Worm (Caenorhabditis elegans) whole organism, L4/young adult: Measurements from ENCODE around the gene saeg-1.

Source experiments
- W03F9.2 ChIP-seq: fragments of 150-350 bp; optimal IDR thresholded peaks from 2 replicates; lab custom pipeline; 2014; ENCODE audit warnings: missing biosample characterization, missing genetic modification characterization
- dao-5 ChIP-seq: sonication (generic microtip); optimal IDR thresholded peaks from 2 replicates; lab custom pipeline; 2016; ENCODE audit warnings: missing genotype, missing genetic modification characterization, moderate library complexity, missing compliant biosample characterization
- him-1 ChIP-seq: sonication (generic microtip); optimal IDR thresholded peaks from 2 replicates; lab custom pipeline; 2016; ENCODE audit warnings: missing genotype, missing genetic modification reagents, missing genetic modification characterization, missing compliant biosample characterization

saeg-1 gene

DNA sequence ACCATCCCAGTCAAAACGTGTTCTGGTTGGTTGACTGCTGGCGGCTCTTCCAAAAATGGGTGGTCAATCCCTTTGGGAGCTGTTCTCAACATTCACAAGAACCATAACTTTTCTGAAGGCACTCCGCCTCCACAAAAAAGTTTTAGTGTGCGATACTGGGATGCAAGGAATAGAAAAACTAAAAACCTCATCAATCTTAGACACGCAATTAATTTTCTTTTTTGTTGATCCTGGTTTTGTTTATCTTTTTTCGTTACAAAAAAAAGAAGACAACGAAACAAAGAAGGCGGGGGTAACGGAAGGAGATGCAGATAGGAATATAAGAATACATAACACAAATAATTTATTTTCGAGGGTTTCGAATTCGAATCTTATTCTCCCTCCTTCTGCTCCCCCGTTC is 27.3 kb downstream of the saeg-1 start:
- no peak for TF ChIP-seq dao-5 (tag; lab: Kevin White, UChicago)
- TF ChIP-seq him-1 (tag; lab: Kevin White, UChicago): no peak
- TF ChIP-seq W03F9.2 (tag; lab: Kevin White, UChicago): no peak

DNA sequence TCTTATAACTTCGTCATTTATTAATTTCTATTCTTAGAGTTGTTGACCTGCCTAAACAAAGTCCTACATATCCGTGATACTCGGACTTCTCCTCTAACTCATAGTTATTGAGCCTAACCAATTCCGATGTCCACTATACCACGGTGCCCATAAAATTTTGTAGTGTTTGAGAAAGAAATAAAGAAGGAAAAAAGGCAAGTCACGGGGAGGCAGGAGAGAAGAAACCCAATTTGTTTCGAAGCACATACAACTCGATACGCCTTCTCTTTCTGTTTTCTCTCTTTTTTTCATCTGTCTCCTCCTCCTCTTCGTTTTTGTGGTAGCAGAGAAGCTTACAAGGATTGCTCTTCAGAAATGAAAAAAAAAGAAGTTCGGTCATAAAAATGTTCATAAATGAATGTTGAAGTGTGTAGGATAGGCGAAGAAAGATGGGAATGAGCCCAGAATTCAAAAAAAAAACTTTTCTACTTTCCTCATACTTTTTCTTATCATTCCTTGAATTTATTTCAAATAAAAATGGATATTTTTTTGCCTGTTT is 30.7 kb downstream of the saeg-1 start:
- TF ChIP-seq W03F9.2 (tag; lab: Kevin White, UChicago): no peak
- no peak for TF ChIP-seq him-1 (tag; lab: Kevin White, UChicago)

DNA sequence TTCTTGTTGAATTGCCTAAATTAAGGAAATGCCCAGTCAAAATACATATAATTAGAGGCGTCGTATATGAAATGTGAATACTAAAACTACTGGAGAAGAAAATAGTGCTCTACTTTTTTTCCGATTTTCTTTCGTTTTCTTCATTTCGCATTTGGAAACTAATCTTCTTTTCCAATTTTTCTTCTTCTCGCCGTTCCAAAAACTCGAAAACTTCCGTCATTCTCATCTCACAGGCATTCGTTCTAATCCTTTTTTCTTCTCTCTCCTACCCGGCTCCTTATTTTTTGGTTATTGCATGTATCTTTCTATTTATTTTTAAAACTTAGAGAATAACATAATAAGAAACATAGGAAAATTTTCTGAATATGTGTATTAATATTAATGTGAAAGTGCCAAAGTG is 32.6 kb downstream of the saeg-1 start:
- TF ChIP-seq him-1 (tag; lab: Kevin White, UChicago) (no peak), dao-5 (tag; lab: Kevin White, UChicago) (no peak), W03F9.2 (tag; lab: Kevin White, UChicago) (no peak)

DNA sequence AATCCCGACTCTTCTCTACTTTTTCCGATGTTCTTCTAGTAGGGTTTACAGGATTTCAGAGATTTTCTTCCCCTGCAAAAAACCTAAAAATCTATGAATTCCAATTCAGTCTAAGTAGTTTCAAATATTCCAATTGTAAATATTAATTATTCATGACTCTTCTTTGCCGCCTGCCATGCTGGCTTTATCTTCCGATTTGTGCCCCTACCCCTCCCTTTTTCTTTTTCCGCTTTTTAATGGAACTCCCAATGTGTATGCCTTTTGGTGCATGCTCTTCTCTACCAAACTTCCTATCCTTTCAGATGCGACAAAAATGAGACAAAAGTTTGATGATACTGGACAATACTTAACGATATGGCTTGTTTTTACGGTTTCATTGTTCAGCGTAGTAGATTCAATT is 40.8 kb downstream of the saeg-1 start, which contains the start of gene nrx-1:
Gene nrx-1, plus strand, starts transcription at position 301 of the 400 bp plus-strand sequence.
- TF ChIP-seq him-1 (tag; lab: Kevin White, UChicago) (no peak), dao-5 (tag; lab: Kevin White, UChicago) (no peak), W03F9.2 (tag; lab: Kevin White, UChicago) (no peak)

DNA sequence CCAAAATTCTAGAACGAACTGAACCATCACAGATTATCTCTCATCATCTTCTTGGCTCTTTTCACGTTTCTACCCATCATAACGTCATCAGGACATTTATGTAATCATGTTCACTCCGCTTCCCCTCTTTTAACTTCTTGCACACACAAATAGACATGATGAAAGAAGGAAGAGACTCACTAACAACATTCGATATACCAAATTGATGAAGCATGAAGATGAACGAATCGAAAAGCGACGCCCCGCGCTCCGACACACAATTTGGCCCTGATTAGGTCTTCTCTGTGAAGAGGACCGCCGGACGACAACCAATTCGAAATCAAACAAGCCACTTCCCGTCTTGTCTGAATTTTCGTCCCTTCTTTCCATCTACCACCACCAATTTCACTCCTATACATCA is 47.0 kb downstream of the saeg-1 start:
- TF ChIP-seq W03F9.2 (tag; lab: Kevin White, UChicago) (no peak), him-1 (tag; lab: Kevin White, UChicago) (no peak), dao-5 (tag; lab: Kevin White, UChicago) (no peak)

DNA sequence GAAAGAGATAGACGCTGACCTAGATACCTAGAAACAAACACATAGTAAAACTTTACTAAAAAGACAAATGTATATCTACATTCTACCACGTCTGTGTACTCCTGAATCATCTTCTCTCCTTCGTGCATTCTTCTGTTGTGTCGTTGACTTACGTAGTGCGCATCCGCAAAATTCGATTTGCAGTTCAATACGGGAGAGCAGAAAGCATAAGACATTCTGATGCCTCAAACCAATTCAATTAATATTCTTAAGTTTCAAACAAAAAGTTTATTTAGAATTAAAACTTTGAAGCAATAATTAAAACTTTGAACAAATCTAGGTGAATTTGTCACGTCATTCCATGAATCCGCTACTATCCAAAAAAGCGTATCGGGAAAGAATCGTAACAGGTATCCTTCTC is 48.7 kb downstream of the saeg-1 start:
- TF ChIP-seq dao-5 (tag; lab: Kevin White, UChicago): no peak
- no peak for TF ChIP-seq him-1 (tag; lab: Kevin White, UChicago)
- no peak for TF ChIP-seq W03F9.2 (tag; lab: Kevin White, UChicago)

DNA sequence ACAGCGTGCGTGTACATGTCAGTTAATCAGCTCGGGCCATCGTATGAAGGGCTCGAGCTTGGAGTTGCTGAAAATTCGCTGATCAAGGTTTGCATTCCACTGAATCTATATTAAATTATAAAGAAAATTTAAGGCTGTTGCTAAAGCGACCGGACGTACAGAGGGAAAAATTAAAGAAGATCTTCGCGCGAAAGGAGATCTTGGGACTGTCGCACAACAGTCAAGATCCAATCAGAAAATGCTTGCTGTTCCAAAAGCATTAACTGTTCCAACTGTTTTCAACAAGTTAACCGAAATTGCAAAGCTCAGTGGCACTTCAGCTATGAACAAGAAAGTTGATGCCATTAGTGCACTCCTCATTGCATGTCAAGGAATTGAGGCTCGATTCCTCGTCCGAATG is 51.2 kb downstream of the saeg-1 start:
- TF ChIP-seq him-1 (tag; lab: Kevin White, UChicago) (no peak), dao-5 (tag; lab: Kevin White, UChicago) (no peak)

DNA sequence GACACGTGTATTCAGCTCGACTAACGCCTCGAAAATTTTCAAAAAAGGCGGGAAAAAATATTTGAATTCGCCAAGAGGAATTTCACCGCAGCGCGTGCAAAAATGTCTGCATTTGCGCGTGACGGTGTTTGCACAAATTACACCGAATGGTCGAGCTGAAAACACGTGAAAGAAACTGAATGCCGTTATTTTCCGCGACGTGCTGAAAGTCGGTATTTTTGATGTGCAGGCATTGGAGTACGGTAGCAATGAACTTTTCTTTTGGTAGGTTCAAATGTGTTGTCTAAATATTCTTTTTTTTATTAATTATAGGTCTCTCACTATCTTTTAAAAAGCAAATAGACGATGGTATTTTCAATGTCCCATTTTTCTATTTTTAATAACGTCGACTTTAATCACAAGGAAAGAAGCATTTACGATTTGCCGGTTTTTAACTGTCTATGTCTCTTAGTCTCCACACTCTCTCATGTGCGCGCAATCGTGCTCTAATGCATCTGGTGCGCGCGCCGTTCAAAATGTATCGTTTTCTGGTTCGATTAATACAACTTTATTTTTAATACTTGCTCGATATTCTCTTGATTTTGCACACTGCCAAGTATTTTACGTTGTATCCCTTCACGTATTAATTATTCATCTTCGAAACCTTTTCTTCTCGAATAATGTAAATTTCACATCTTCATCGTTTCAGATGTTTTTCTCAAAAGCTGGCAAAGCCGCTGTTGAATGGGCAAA is 51.9 kb downstream of the saeg-1 start, which contains the start of the genes C29A12.1 and lig-1:
Gene C29A12.1, minus strand, starts transcription at position 63 of the 732 bp plus-strand sequence.
Gene lig-1, plus strand, starts transcription at position 682 of the 732 bp plus-strand sequence.
- TF ChIP-seq him-1 (tag; lab: Kevin White, UChicago): no peak
- TF ChIP-seq dao-5 (tag; lab: Kevin White, UChicago): no peak
- TF ChIP-seq W03F9.2 (tag; lab: Kevin White, UChicago): peak; percentile 21

DNA sequence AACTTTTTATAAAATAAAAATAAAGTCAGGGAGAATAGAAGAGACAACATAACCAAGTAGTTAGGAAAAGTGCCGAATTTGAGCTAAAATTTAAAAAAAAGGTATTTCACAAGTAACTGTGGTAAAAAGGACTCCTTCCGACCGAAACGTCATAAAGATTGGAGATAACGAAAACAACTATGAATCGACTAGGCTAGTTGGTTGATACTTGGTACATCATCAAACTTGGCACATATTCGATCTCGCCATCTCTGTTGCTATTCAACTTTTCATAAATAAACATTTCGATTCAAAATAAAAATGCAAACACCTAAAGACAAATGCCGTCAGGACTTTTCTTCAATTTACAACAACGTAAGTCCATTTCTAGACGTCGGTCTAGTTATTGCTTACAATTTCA is 53.7 kb downstream of the saeg-1 start, which contains the start of gene C29A12.22:
Gene C29A12.22, plus strand, starts transcription at position 301 of the 400 bp plus-strand sequence.
- TF ChIP-seq W03F9.2 (tag; lab: Kevin White, UChicago): no peak
- TF ChIP-seq him-1 (tag; lab: Kevin White, UChicago): no peak
- TF ChIP-seq dao-5 (tag; lab: Kevin White, UChicago): no peak

DNA sequence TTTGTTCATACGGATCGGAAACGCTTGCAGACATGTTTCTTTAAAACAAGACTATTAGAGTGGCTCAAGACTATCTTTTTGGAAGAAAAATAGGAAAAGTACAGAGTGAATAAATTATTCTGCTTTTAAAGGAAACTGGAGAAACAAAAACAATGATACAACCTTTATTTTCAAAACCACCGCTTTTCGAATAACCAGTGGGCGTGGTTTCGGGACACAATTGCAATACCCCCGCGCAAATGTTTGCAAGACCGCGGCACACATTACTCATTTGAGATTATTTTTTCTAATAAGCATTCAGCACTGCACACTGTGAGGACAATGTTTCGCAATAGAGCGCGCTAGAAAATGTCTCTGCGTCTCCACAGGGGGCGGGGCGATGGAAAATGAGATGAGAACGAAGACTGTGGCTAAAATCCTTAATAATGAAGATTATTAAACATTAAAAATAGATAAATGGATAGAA is 57.6 kb downstream of the saeg-1 start, which contains the start of gene plrg-1:
Gene plrg-1, minus strand, starts transcription at position 51 of the 466 bp plus-strand sequence.
- TF ChIP-seq dao-5 (tag; lab: Kevin White, UChicago): peak; percentile 29
- peak; percentile 33 for TF ChIP-seq him-1 (tag; lab: Kevin White, UChicago)
- TF ChIP-seq W03F9.2 (tag; lab: Kevin White, UChicago): peak; percentile 92

DNA sequence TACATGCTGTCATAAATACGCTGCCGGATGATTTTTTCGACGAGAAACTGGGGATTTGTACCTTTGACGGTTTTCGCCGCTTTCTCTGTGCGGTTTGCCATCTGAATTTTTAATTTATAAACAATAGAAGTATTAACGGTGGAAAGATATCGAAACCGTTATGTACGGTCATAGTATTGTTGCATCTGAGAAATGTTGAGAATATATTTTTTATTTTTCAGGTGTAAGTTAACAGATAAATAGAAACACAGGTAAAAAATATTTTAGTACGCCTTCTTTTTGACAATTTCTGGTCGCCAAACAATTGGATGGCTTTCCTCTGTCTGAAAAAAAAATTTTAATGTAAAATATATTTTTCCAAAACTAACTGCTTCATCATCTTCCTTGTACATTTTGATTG is 59.6 kb downstream of the saeg-1 start, which contains the start of gene prp-38:
Gene prp-38, minus strand, starts transcription at position 101 of the 400 bp plus-strand sequence.
- TF ChIP-seq dao-5 (tag; lab: Kevin White, UChicago) (no peak), W03F9.2 (tag; lab: Kevin White, UChicago) (no peak), him-1 (tag; lab: Kevin White, UChicago) (no peak)

DNA sequence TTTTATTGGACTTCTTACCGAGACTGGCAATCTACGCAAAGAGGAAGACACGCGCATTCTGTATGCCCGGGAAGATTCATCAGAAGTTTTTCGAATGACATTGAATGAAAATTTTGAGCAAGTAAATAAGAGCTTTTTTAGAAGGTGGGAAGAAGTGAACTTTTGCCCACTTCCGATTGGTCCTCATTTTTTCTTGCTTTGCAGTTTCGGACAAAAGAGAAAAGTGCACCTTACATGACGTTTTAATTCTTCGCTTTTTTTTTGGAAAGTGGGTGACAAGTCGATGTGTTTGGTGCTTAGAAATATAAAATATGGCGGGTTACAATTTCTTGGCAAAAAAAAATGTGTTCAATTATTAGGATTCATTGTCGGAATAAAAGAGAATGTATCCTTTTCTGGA is 61.1 kb downstream of the saeg-1 start, which contains the start of gene secs-1:
Gene secs-1, minus strand, starts transcription at position 101 of the 400 bp plus-strand sequence.
- TF ChIP-seq him-1 (tag; lab: Kevin White, UChicago): no peak
- no peak for TF ChIP-seq dao-5 (tag; lab: Kevin White, UChicago)
- TF ChIP-seq W03F9.2 (tag; lab: Kevin White, UChicago): no peak
